Worm (Caenorhabditis elegans): ENCODE results near the gene cey-1.

Gene cey-1

DNA sequence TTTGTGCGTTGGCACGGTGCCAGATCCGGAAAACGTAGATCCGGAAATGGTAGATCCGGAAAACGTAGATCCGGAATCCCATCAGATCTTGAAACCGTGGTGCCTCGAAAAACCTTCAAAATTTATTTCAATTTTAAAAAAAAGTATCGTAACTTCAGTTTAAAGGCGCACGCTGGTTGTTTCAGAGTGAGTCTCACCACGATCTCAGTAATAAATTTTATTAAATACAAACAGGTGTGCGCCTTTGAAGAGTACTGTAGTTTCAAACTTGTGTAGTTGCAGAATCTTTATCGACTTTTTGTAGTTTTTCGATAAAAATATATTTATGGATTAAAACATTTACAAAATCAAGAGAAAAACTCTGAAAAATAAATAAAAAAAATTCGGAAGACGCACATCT lies 9.7 kb upstream of the cey-1 start (continued):
- peak; percentile 84 for TF ChIP-seq D2030.7 (GFP tag; IDR thresholded peaks at IDR 0.05)
- TF ChIP-seq nhr-179 (tag; optimal IDR thresholded peaks at IDR 0.05), result no peak
- no peak for TF ChIP-seq Y56A3A.18 (GFP tag; IDR thresholded peaks at IDR 0.05)
- no peak for TF ChIP-seq bed-1 (GFP tag; IDR thresholded peaks at IDR 0.05)
- TF ChIP-seq hlh-26 (GFP tag; conservative IDR thresholded peaks at IDR 0.05), result no peak
- peak; percentile 98 for TF ChIP-seq madf-6 (GFP tag; IDR thresholded peaks at IDR 0.05)
- TF ChIP-seq fkh-3 (tag; optimal IDR thresholded peaks at IDR 0.05), result no peak
- TF ChIP-seq sptf-2 (GFP tag; optimal IDR thresholded peaks at IDR 0.05), result no peak
- no peak for TF ChIP-seq B0035.1 (tag; optimal IDR thresholded peaks at IDR 0.05)
- TF ChIP-seq hmg-1.2 (GFP tag; IDR thresholded peaks at IDR 0.05), result no peak; the same call in 1 of the 2 replicates
- no peak for TF ChIP-seq T07F8.4 (tag; optimal IDR thresholded peaks at IDR 0.05)
- no peak for TF ChIP-seq ceh-58 (GFP tag; IDR thresholded peaks at IDR 0.05)
- no peak for TF ChIP-seq atf-7 (tag; optimal IDR thresholded peaks at IDR 0.05)
- 0 out of 2 replicates have a peak, but pooled peaks have one; percentile 9 for TF ChIP-seq pbrm-1 (GFP tag; IDR thresholded peaks at IDR 0.05)
- no peak for TF ChIP-seq ets-4 (GFP tag; optimal IDR thresholded peaks at IDR 0.05)
- no peak for TF ChIP-seq F52B5.7 (tag; optimal IDR thresholded peaks at IDR 0.05)
- no peak for TF ChIP-seq lsy-27 (tag; optimal IDR thresholded peaks at IDR 0.05; ENCODE audit: borderline replicate concordance, insufficient read depth)
- TF ChIP-seq somi-1 (GFP tag; optimal IDR thresholded peaks at IDR 0.05), result no peak
- no peak for TF ChIP-seq die-1 (tag; optimal IDR thresholded peaks at IDR 0.05)
- TF ChIP-seq hsf-1 (GFP tag; IDR thresholded peaks at IDR 0.05), result 0 out of 2 replicates have a peak, but pooled peaks have one; percentile 25
- peak; percentile 88 for TF ChIP-seq ceh-91 (GFP tag; IDR thresholded peaks at IDR 0.05)
- peak; percentile 58; the same call in 1 of the 2 replicates for TF ChIP-seq madf-3 (GFP tag; IDR thresholded peaks at IDR 0.05)
- TF ChIP-seq Y79H2A.3 (GFP tag; conservative IDR thresholded peaks at IDR 0.05), result no peak
- TF ChIP-seq akir-1 (GFP tag; optimal IDR thresholded peaks at IDR 0.05), result no peak
- no peak for TF ChIP-seq Y53F4B.3 (GFP tag; IDR thresholded peaks at IDR 0.05)
- no peak for TF ChIP-seq aptf-2 (GFP tag; conservative IDR thresholded peaks at IDR 0.05)
- no peak for TF ChIP-seq hlh-12 (tag; optimal IDR thresholded peaks at IDR 0.05)
- peak; percentile 99 for TF ChIP-seq lsl-1 (GFP tag; optimal IDR thresholded peaks at IDR 0.05)
- no peak for TF ChIP-seq sdz-38 (tag; optimal IDR thresholded peaks at IDR 0.05)
- no peak for TF ChIP-seq bed-2 (GFP tag; IDR thresholded peaks at IDR 0.05)
- TF ChIP-seq cebp-1 (GFP tag; IDR thresholded peaks at IDR 0.05), result no peak
- TF ChIP-seq cebp-1 (tag; optimal IDR thresholded peaks at IDR 0.05), result no peak
- TF ChIP-seq madf-8 (GFP tag; conservative IDR thresholded peaks at IDR 0.05), result peak; percentile 94
- TF ChIP-seq athp-1 (tag; optimal IDR thresholded peaks at IDR 0.05), result peak; percentile 66
- TF ChIP-seq F23B12.7 (tag; optimal IDR thresholded peaks at IDR 0.05; ENCODE audit: insufficient read depth), result no peak
- no peak for TF ChIP-seq chd-7 (tag; optimal IDR thresholded peaks at IDR 0.05)
- no peak for TF ChIP-seq sea-2 (GFP tag; IDR thresholded peaks at IDR 0.05)
- no peak for TF ChIP-seq ztf-6 (GFP tag; IDR thresholded peaks at IDR 0.05)
- TF ChIP-seq nhr-80 (tag; optimal IDR thresholded peaks at IDR 0.05), result no peak
- no peak for TF ChIP-seq K12H6.12 (tag; optimal IDR thresholded peaks at IDR 0.05)
- TF ChIP-seq hmg-20 (GFP tag; IDR thresholded peaks at IDR 0.05), result no peak
- TF ChIP-seq F55B11.4 (tag; optimal IDR thresholded peaks at IDR 0.05; ENCODE audit: borderline replicate concordance, insufficient read depth), result no peak
